Worm (Caenorhabditis elegans) whole organism, L2 larva: Measurements from ENCODE around the gene apc-10.

Experiments used
- F13H6.1 ChIP-seq: sonication (generic microtip); optimal IDR thresholded peaks from 2 replicates; lab custom pipeline; 2016; ENCODE audit warnings: missing genetic modification characterization, missing compliant biosample characterization
- R02D3.7 ChIP-seq: fragments of 150-350 bp; optimal IDR thresholded peaks from 2 replicates; lab custom pipeline; 2014; ENCODE audit warnings: missing biosample characterization, missing genetic modification characterization
- Y55F3AM.14 ChIP-seq: fragments of 200-800 bp; sonication (Bioruptor generic); optimal IDR thresholded peaks from 2 replicates; lab custom pipeline; 2018; ENCODE audit warnings: mild to moderate bottlenecking, missing genetic modification characterization, missing compliant biosample characterization
- ama-1 ChIP-seq: fragments of 150-350 bp; optimal IDR thresholded peaks from 2 replicates; lab custom pipeline; 2018; ENCODE audit warnings: inconsistent platforms
- blmp-1 ChIP-seq: sonication (generic microtip); optimal IDR thresholded peaks from 2 replicates; lab custom pipeline; 2017; ENCODE audit warnings: missing genetic modification characterization, mild to moderate bottlenecking, missing compliant biosample characterization, antibody characterized with exemption, moderate library complexity; ENCODE audit not compliant: insufficient read depth
- ceh-16 ChIP-seq: fragments of 150-350 bp; optimal IDR thresholded peaks from 2 replicates; lab custom pipeline; 2014; ENCODE audit warnings: missing biosample characterization, missing genetic modification characterization
- crh-2 ChIP-seq: sonication (generic microtip); optimal IDR thresholded peaks from 2 replicates; lab custom pipeline; 2017; ENCODE audit warnings: missing biosample characterization, missing genetic modification characterization
- elt-3 ChIP-seq: sonication (generic microtip); optimal IDR thresholded peaks from 2 replicates; lab custom pipeline; 2017; ENCODE audit warnings: missing biosample characterization, missing genetic modification characterization
- fos-1 ChIP-seq: fragments of 150-350 bp; optimal IDR thresholded peaks from 2 replicates; lab custom pipeline; 2014; ENCODE audit warnings: missing biosample characterization, missing genetic modification characterization
- gmeb-1 ChIP-seq: fragments of 150-350 bp; optimal IDR thresholded peaks from 2 replicates; lab custom pipeline; 2014; ENCODE audit warnings: missing biosample characterization, missing genetic modification characterization
- lin-11 ChIP-seq: fragments of 150-350 bp; sonication (generic microtip); optimal IDR thresholded peaks from 2 replicates; lab custom pipeline; 2014; ENCODE audit warnings: missing biosample characterization, missing genetic modification characterization, inconsistent platforms, mixed read lengths
- lin-13 ChIP-seq: fragments of 150-350 bp; optimal IDR thresholded peaks from 2 replicates; lab custom pipeline; 2014; ENCODE audit warnings: missing biosample characterization, missing genetic modification reagents, missing genetic modification characterization
- lsy-2 ChIP-seq, 2 experiments: fragments of 150-350 bp in 1 of 2; sonication (generic microtip) in 1 of 2; optimal IDR thresholded peaks; 2 replicates each; lab custom pipeline; 2014 to 2017; ENCODE audit warnings: missing biosample characterization in 2 of 2, missing genetic modification characterization in 2 of 2
- mbf-1 ChIP-seq: sonication (generic microtip); optimal IDR thresholded peaks from 2 replicates; lab custom pipeline; 2017; ENCODE audit warnings: missing biosample characterization, missing genetic modification characterization
- mdl-1 ChIP-seq, 2 experiments: fragments of 150-350 bp in 1 of 2; sonication (generic microtip) in 1 of 2; optimal IDR thresholded peaks; 2 replicates each; lab custom pipeline; 2017; ENCODE audit warnings: missing biosample characterization in 2 of 2, missing genetic modification characterization in 2 of 2
- nhr-11 ChIP-seq: fragments of 150-350 bp; optimal IDR thresholded peaks from 2 replicates; lab custom pipeline; 2014; ENCODE audit warnings: missing biosample characterization, missing genetic modification characterization
- nhr-12 ChIP-seq: fragments of 150-350 bp; optimal IDR thresholded peaks from 2 replicates; lab custom pipeline; 2014; ENCODE audit warnings: missing biosample characterization, missing genetic modification characterization
- nhr-129 ChIP-seq: fragments of 150-350 bp; optimal IDR thresholded peaks from 2 replicates; lab custom pipeline; 2014; ENCODE audit warnings: missing biosample characterization, missing genetic modification characterization
- nhr-23 ChIP-seq: fragments of 150-350 bp; optimal IDR thresholded peaks from 2 replicates; lab custom pipeline; 2014; ENCODE audit warnings: missing biosample characterization, missing genetic modification reagents, missing genetic modification characterization
- nhr-6 ChIP-seq: fragments of 150-350 bp; optimal IDR thresholded peaks from 2 replicates; lab custom pipeline; 2014; ENCODE audit warnings: missing biosample characterization, missing genetic modification characterization
- nhr-77 ChIP-seq: fragments of 150-350 bp; optimal IDR thresholded peaks from 2 replicates; lab custom pipeline; 2014; ENCODE audit warnings: missing biosample characterization, missing genetic modification characterization
- peb-1 ChIP-seq: fragments of 150-350 bp; optimal IDR thresholded peaks from 2 replicates; lab custom pipeline; 2014; ENCODE audit warnings: missing biosample characterization, missing genetic modification characterization
- skn-1 ChIP-seq: sonication (generic microtip); optimal IDR thresholded peaks from 2 replicates; lab custom pipeline; 2017; ENCODE audit warnings: missing biosample characterization, missing genetic modification characterization
- sma-3 ChIP-seq: sonication (generic microtip); optimal IDR thresholded peaks from 2 replicates; lab custom pipeline; 2016; ENCODE audit warnings: missing genetic modification reagents, missing genetic modification characterization, missing compliant biosample characterization
- sma-9 ChIP-seq, 2 experiments: fragments of 150-350 bp in 1 of 2; sonication (generic microtip) in 1 of 2; optimal IDR thresholded peaks; 2 replicates each; lab custom pipeline; 2014 to 2016; ENCODE audit warnings: missing genetic modification characterization in 2 of 2, mild to moderate bottlenecking in 1 of 2, missing biosample characterization in 1 of 2, missing compliant biosample characterization in 1 of 2, missing genetic modification reagents in 1 of 2, moderate library complexity in 1 of 2
- snpc-4 ChIP-seq: fragments of 150-350 bp; optimal IDR thresholded peaks from 2 replicates; lab custom pipeline; 2014; ENCODE audit warnings: missing biosample characterization, missing genetic modification characterization
- unc-39 ChIP-seq: fragments of 150-350 bp; optimal IDR thresholded peaks from 2 replicates; lab custom pipeline; 2014; ENCODE audit warnings: missing biosample characterization, missing genetic modification characterization
- unc-55 ChIP-seq: fragments of 150-350 bp; sonication (generic microtip); optimal IDR thresholded peaks from 3 replicates; lab custom pipeline; 2014; ENCODE audit warnings: missing biosample characterization, missing genetic modification reagents, missing genetic modification characterization
- unc-62 ChIP-seq: fragments of 150-350 bp; optimal IDR thresholded peaks from 2 replicates; lab custom pipeline; 2014; ENCODE audit warnings: missing biosample characterization, missing genetic modification reagents, missing genetic modification characterization
- ztf-1 ChIP-seq: fragments of 200-800 bp; sonication (Bioruptor generic); conservative IDR thresholded peaks from 2 replicates; pipeline ENCODE4 v1.3.6; 2022; ENCODE audit warnings: missing genetic modification characterization, missing compliant biosample characterization
- ztf-11 ChIP-seq: sonication (generic microtip); optimal IDR thresholded peaks from 2 replicates; lab custom pipeline; 2017; ENCODE audit warnings: missing biosample characterization, missing genetic modification characterization
- ztf-4 ChIP-seq: fragments of 150-350 bp; optimal IDR thresholded peaks from 2 replicates; lab custom pipeline; 2014; ENCODE audit warnings: missing biosample characterization, missing genetic modification characterization

apc-10 gene

ce11 chrV:10471007-10471406 is 44.9 kb upstream of the apc-10 start:
- TF ChIP-seq nhr-129 (tag; lab: Kevin White, UChicago): peak; percentile 27
- no peak for TF ChIP-seq gmeb-1 (tag; lab: Kevin White, UChicago)
- no peak for TF ChIP-seq crh-2 (tag; lab: Kevin White, UChicago)
- no peak for TF ChIP-seq unc-55 (GFP tag; lab: Kevin White, UChicago)
- TF ChIP-seq elt-3: no peak

- TF ChIP-seq nhr-23 (no peak), nhr-129 (tag; lab: Kevin White, UChicago) (no peak)
These were observed 43.7 kb upstream of the apc-10 start for ce11 chrV:10469845-10470244.

ce11 chrV:10468709-10469108 is 42.6 kb upstream of the apc-10 start:
- no peak for TF ChIP-seq ceh-16 (tag; lab: Kevin White, UChicago)
- no peak for TF ChIP-seq nhr-77 (tag; lab: Kevin White, UChicago)
- TF ChIP-seq peb-1: no peak
- TF ChIP-seq ztf-4: no peak
- TF ChIP-seq ztf-1 (GFP tag; lab: Robert Waterston, UW): no peak
- TF ChIP-seq unc-39 (tag; lab: Kevin White, UChicago): no peak

- TF ChIP-seq fos-1 (tag; lab: Kevin White, UChicago) (peak; percentile 55), sma-9 (GFP tag; optimal IDR thresholded peaks at IDR 0.05; lab: Kevin White, UChicago) (peak; percentile 68), sma-9 (tag; optimal IDR thresholded peaks at IDR 0.05; lab: Kevin White, UChicago) (no peak), crh-2 (tag; lab: Kevin White, UChicago) (peak; percentile 88), lin-13 (GFP tag; lab: Kevin White, UChicago) (no peak), sma-3 (GFP tag; lab: Kevin White, UChicago) (peak; percentile 6), lsy-2 (tag; optimal IDR thresholded peaks at IDR 0.05; lab: Kevin White, UChicago) (peak in 1 of 2 experiments; percentile 11), ztf-1 (GFP tag; lab: Robert Waterston, UW) (no peak), nhr-6 (tag; lab: Kevin White, UChicago) (no peak), Y55F3AM.14 (GFP tag; lab: Kevin White, UChicago) (peak; percentile 40), ama-1 (lab: Kevin White, UChicago) (peak; percentile 88), F13H6.1 (tag; lab: Kevin White, UChicago) (peak; percentile 41), nhr-129 (tag; lab: Kevin White, UChicago) (peak; percentile 72)
These were observed 42.0 kb upstream of the apc-10 start, which contains the start of gene egl-9 for ce11 chrV:10468190-10468589. Gene egl-9 (plus strand): TSS chrV:10468517.

ce11 chrV:10467659-10468058 is 41.5 kb upstream of the apc-10 start:
- no peak for TF ChIP-seq F13H6.1 (tag; lab: Kevin White, UChicago)
- TF ChIP-seq skn-1 (tag; lab: Kevin White, UChicago): no peak
- TF ChIP-seq nhr-11 (tag; lab: Kevin White, UChicago): no peak
- TF ChIP-seq gmeb-1 (tag; lab: Kevin White, UChicago): no peak
- no peak for TF ChIP-seq R02D3.7
- TF ChIP-seq nhr-12 (tag; lab: Kevin White, UChicago): no peak
- TF ChIP-seq fos-1 (tag; lab: Kevin White, UChicago): no peak
- TF ChIP-seq nhr-23: no peak
- no peak for TF ChIP-seq ztf-11 (tag; lab: Kevin White, UChicago)
- TF ChIP-seq mdl-1 (tag; optimal IDR thresholded peaks at IDR 0.05; lab: Kevin White, UChicago): no peak
- TF ChIP-seq blmp-1: no peak
- TF ChIP-seq peb-1: no peak
- TF ChIP-seq mbf-1: no peak
- TF ChIP-seq sma-3 (GFP tag; lab: Kevin White, UChicago): no peak
- TF ChIP-seq snpc-4 (tag; lab: Kevin White, UChicago): no peak
- TF ChIP-seq lin-11 (tag; lab: Kevin White, UChicago): no peak
- TF ChIP-seq unc-62 (GFP tag; lab: Kevin White, UChicago): no peak
- TF ChIP-seq ceh-16 (tag; lab: Kevin White, UChicago): no peak

ce11 chrV:10467104-10467503 is 41.0 kb upstream of the apc-10 start:
- TF ChIP-seq elt-3 (no peak), nhr-6 (tag; lab: Kevin White, UChicago) (no peak), F13H6.1 (tag; lab: Kevin White, UChicago) (no peak), blmp-1 (no peak), crh-2 (tag; lab: Kevin White, UChicago) (no peak), sma-9 (GFP tag; optimal IDR thresholded peaks at IDR 0.05; lab: Kevin White, UChicago) (peak; percentile 67), sma-9 (tag; optimal IDR thresholded peaks at IDR 0.05; lab: Kevin White, UChicago) (no peak)
